Fruit fly (Drosophila melanogaster): Measurements from ENCODE around the gene CG33080.

DNA sequence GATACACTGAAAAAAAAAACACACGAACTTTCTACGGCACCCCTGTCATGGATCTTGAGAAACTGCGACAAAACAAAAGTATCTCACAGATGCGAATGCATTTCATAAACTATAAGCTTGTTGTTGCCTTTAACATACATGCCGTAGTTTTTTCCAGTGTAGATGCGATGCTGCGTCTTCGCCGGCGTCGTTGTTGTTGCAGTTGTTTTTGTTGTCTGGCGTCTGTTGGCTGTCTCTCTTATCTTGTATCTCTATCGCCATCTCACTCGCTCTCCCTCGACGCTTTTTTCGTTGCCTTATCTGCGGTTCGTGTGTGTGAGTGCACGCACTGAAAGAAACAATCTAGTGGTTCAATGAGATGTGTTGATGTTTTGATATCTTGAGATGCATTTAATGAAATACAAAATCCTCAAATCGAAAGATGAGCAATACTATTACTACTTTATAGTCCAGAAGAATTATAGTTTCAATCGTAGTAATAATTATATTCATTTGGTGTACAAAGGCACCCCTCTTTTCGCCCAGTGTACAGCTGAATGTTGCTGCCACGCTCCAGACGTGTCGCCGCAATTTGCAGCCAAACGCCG lies 21.0 kb downstream of the CG33080 start:
- peak; percentile 95 for TF ChIP-seq CG12605 (GFP tag; IDR thresholded peaks at IDR 0.05)
- peak; percentile 92 for TF ChIP-seq CG17806 (tag; optimal IDR thresholded peaks at IDR 0.05)
- TF ChIP-seq CG8159 (tag; optimal IDR thresholded peaks at IDR 0.05): peak; percentile 94
- peak; percentile 92 for TF ChIP-seq CG32121 (GFP tag; IDR thresholded peaks at IDR 0.05)

Data from whole organism, pupa.